Worm (Caenorhabditis elegans): ENCODE results near the gene swsn-7.

ce11 chrII:8016761-8017160 lies 10.8 kb downstream of the swsn-7 start:
- TF ChIP-seq mdl-1 (tag; optimal IDR thresholded peaks at IDR 0.05) (peak; percentile 82 to 86), nhr-21 (tag; optimal IDR thresholded peaks at IDR 0.05) (peak; percentile 97)
